Worm (Caenorhabditis elegans) whole organism, L4 larva: ENCODE results near the gene T03F7.5.

Experiments
- D1046.2 ChIP-seq: fragments of 200-800 bp; sonication (Bioruptor generic); IDR thresholded peaks from 2 replicates; pipeline ENCODE4 v1.3.6; 2022; ENCODE audit warnings: missing genetic modification characterization, missing compliant biosample characterization
- F26F4.8 ChIP-seq: fragments of 200-800 bp; sonication (Bioruptor generic); conservative IDR thresholded peaks from 2 replicates; pipeline ENCODE4 v1.3.6; 2022; ENCODE audit warnings: missing genetic modification characterization, missing compliant biosample characterization
- F49E8.2 ChIP-seq: sonication (generic microtip); optimal IDR thresholded peaks from 2 replicates; lab custom pipeline; 2016; ENCODE audit warnings: missing compliant biosample characterization, mild to moderate bottlenecking, missing genetic modification characterization, borderline replicate concordance
- T20F7.1 ChIP-seq: fragments of 200-800 bp; sonication (Bioruptor generic); optimal IDR thresholded peaks from 2 replicates; lab custom pipeline; 2018; ENCODE audit warnings: mild to moderate bottlenecking, missing genetic modification characterization, missing compliant biosample characterization
- T26A8.4 ChIP-seq: fragments of 200-800 bp; sonication (Bioruptor generic); IDR thresholded peaks from 2 replicates; pipeline ENCODE4 v1.3.6; 2022; ENCODE audit warnings: missing genetic modification characterization, missing compliant biosample characterization
- Y48G9A.11 ChIP-seq: fragments of 200-800 bp; sonication (Bioruptor generic); IDR thresholded peaks from 2 replicates; pipeline ENCODE4 v1.3.6; 2022; ENCODE audit warnings: missing genetic modification reagents, missing genetic modification characterization, missing compliant biosample characterization
- Y75B8A.6 ChIP-seq: fragments of 200-800 bp; sonication (Bioruptor generic); IDR thresholded peaks from 2 replicates; pipeline ENCODE4 v1.3.6; 2022; ENCODE audit warnings: missing genetic modification reagents, missing genetic modification characterization, missing compliant biosample characterization
- aly-2 ChIP-seq: sonication (generic microtip); optimal IDR thresholded peaks from 2 replicates; lab custom pipeline; 2018; ENCODE audit warnings: missing biosample characterization, missing genetic modification characterization
- attf-4 ChIP-seq: sonication (generic microtip); optimal IDR thresholded peaks from 3 replicates; lab custom pipeline; 2017; ENCODE audit warnings: missing biosample characterization, missing genetic modification characterization
- ceh-32 ChIP-seq: sonication (generic microtip); optimal IDR thresholded peaks from 2 replicates; lab custom pipeline; 2016; ENCODE audit warnings: mild to moderate bottlenecking, missing genetic modification characterization, missing compliant biosample characterization; ENCODE audit not compliant: poor library complexity
- ces-1 ChIP-seq: fragments of 150-350 bp; sonication (generic microtip); optimal IDR thresholded peaks from 4 replicates; lab custom pipeline; 2014; ENCODE audit warnings: missing biosample characterization, missing genetic modification reagents, missing genetic modification characterization
- daf-12 ChIP-seq: fragments of 150-350 bp; optimal IDR thresholded peaks from 2 replicates; lab custom pipeline; 2014; ENCODE audit warnings: missing biosample characterization, missing genetic modification reagents, missing genetic modification characterization
- daf-19 ChIP-seq: fragments of 200-800 bp; sonication (Bioruptor generic); conservative IDR thresholded peaks from 2 replicates; pipeline ENCODE4 v1.3.6; 2022; ENCODE audit warnings: missing genetic modification characterization, missing compliant biosample characterization
- dmd-9 ChIP-seq: fragments of 200-800 bp; sonication (Bioruptor generic); IDR thresholded peaks from 2 replicates; pipeline ENCODE4 v1.3.6; 2022; ENCODE audit warnings: missing genetic modification reagents, missing genetic modification characterization, missing compliant biosample characterization
- dpl-1 ChIP-seq: fragments of 150-350 bp; optimal IDR thresholded peaks from 2 replicates; lab custom pipeline; 2014; ENCODE audit warnings: missing biosample characterization, missing genetic modification reagents, missing genetic modification characterization
- egl-43 ChIP-seq: fragments of 200-800 bp; sonication (Bioruptor generic); IDR thresholded peaks from 2 replicates; pipeline ENCODE4 v1.3.6; 2022; ENCODE audit warnings: missing genetic modification reagents, missing genetic modification characterization, missing compliant biosample characterization
- fkh-10 ChIP-seq: fragments of 150-350 bp; optimal IDR thresholded peaks from 2 replicates; lab custom pipeline; 2014; ENCODE audit warnings: missing biosample characterization, missing genetic modification reagents, missing genetic modification characterization
- fos-1 ChIP-seq: fragments of 150-350 bp; optimal IDR thresholded peaks from 2 replicates; lab custom pipeline; 2014; ENCODE audit warnings: missing biosample characterization, missing genetic modification characterization
- lin-1 ChIP-seq: fragments of 200-800 bp; sonication (Bioruptor generic); IDR thresholded peaks from 2 replicates; pipeline ENCODE4 v1.3.6; 2022; ENCODE audit warnings: missing genetic modification reagents, missing genetic modification characterization, missing compliant biosample characterization
- lin-13 ChIP-seq: fragments of 150-350 bp; optimal IDR thresholded peaks from 2 replicates; lab custom pipeline; 2014; ENCODE audit warnings: missing biosample characterization, missing genetic modification reagents, missing genetic modification characterization
- lin-29 ChIP-seq: fragments of 200-800 bp; sonication (Bioruptor generic); IDR thresholded peaks from 2 replicates; pipeline ENCODE4 v1.3.6; 2022; ENCODE audit warnings: missing genetic modification reagents, missing genetic modification characterization, missing compliant biosample characterization
- lin-38 ChIP-seq: fragments of 200-800 bp; sonication (Bioruptor generic); IDR thresholded peaks from 2 replicates; pipeline ENCODE4 v1.3.6; 2022; ENCODE audit warnings: missing genetic modification reagents, missing genetic modification characterization, missing compliant biosample characterization
- lin-39 ChIP-seq: fragments of 150-350 bp; optimal IDR thresholded peaks from 2 replicates; lab custom pipeline; 2014; ENCODE audit warnings: missing biosample characterization, missing genetic modification reagents, missing genetic modification characterization
- lsy-2 ChIP-seq, 2 experiments: fragments of 150-350 bp in 1 of 2; sonication (generic microtip) in 1 of 2; optimal IDR thresholded peaks; 2 replicates each; lab custom pipeline; 2014 to 2017; ENCODE audit warnings: missing biosample characterization in 2 of 2, missing genetic modification characterization in 2 of 2
- madf-9 ChIP-seq: fragments of 200-800 bp; sonication (Bioruptor generic); conservative IDR thresholded peaks from 2 replicates; pipeline ENCODE4 v1.3.6; 2022; ENCODE audit warnings: missing genetic modification reagents, missing genetic modification characterization, missing compliant biosample characterization
- mdt-29 ChIP-seq: fragments of 200-800 bp; sonication (Bioruptor generic); IDR thresholded peaks from 2 replicates; pipeline ENCODE4 v1.3.6; 2022; ENCODE audit warnings: missing genetic modification reagents, missing genetic modification characterization, missing compliant biosample characterization
- mes-2 ChIP-seq: sonication (generic microtip); optimal IDR thresholded peaks from 2 replicates; lab custom pipeline; 2016; ENCODE audit warnings: missing genotype, mild to moderate bottlenecking, missing genetic modification characterization, missing compliant biosample characterization; ENCODE audit not compliant: poor library complexity, severe bottlenecking
- mxl-2 ChIP-seq: fragments of 200-800 bp; sonication (Bioruptor generic); conservative IDR thresholded peaks from 2 replicates; pipeline ENCODE4 v1.3.6; 2022; ENCODE audit warnings: missing genetic modification reagents, missing genetic modification characterization, missing compliant biosample characterization
- mxl-3 ChIP-seq: fragments of 200-800 bp; sonication (Bioruptor generic); optimal IDR thresholded peaks from 2 replicates; lab custom pipeline; 2018; ENCODE audit warnings: mild to moderate bottlenecking, missing genetic modification characterization, missing compliant biosample characterization
- nhr-102 ChIP-seq: sonication (generic microtip); optimal IDR thresholded peaks from 2 replicates; lab custom pipeline; 2016; ENCODE audit warnings: mild to moderate bottlenecking, missing genetic modification characterization, moderate library complexity, missing compliant biosample characterization
- nhr-11 ChIP-seq: fragments of 150-350 bp; optimal IDR thresholded peaks from 2 replicates; lab custom pipeline; 2014; ENCODE audit warnings: missing biosample characterization, missing genetic modification characterization
- pqm-1 ChIP-seq: sonication (generic microtip); optimal IDR thresholded peaks from 2 replicates; lab custom pipeline; 2017; ENCODE audit warnings: missing biosample characterization, missing genetic modification characterization
- set-16 ChIP-seq: fragments of 200-800 bp; sonication (Bioruptor generic); IDR thresholded peaks from 2 replicates; pipeline ENCODE4 v1.3.6; 2022; ENCODE audit warnings: missing genetic modification reagents, missing genetic modification characterization, missing compliant biosample characterization
- skn-1 ChIP-seq: fragments of 150-350 bp; optimal IDR thresholded peaks from 2 replicates; lab custom pipeline; 2014; ENCODE audit warnings: missing biosample characterization, missing genetic modification characterization
- snpc-1.2 ChIP-seq: fragments of 200-800 bp; sonication (Bioruptor generic); IDR thresholded peaks from 2 replicates; pipeline ENCODE4 v1.3.6; 2022; ENCODE audit warnings: missing genetic modification reagents, missing genetic modification characterization, missing compliant biosample characterization
- snpc-4 ChIP-seq: fragments of 150-350 bp; optimal IDR thresholded peaks from 2 replicates; lab custom pipeline; 2014; ENCODE audit warnings: missing biosample characterization, missing genetic modification characterization
- unc-130 ChIP-seq: sonication (generic microtip); optimal IDR thresholded peaks from 2 replicates; lab custom pipeline; 2016; ENCODE audit warnings: missing genetic modification reagents, missing genetic modification characterization, missing compliant biosample characterization
- unc-62 ChIP-seq, 3 experiments: fragments of 150-350 bp in 1 of 3; sonication (generic microtip); optimal IDR thresholded peaks in 2 of 3; peaks in 1 of 3; 1 replicate in 1 of 3; 2 replicates in 2 of 3; lab custom pipeline; 2014 to 2017; ENCODE audit warnings: missing biosample characterization in 3 of 3, missing genetic modification characterization in 3 of 3, missing genetic modification reagents in 3 of 3, missing genotype in 1 of 3
- vab-7 ChIP-seq: fragments of 200-800 bp; sonication (Bioruptor generic); IDR thresholded peaks from 2 replicates; pipeline ENCODE4 v1.3.6; 2022; ENCODE audit warnings: missing genetic modification reagents, missing genetic modification characterization, missing compliant biosample characterization
- zip-11 ChIP-seq: fragments of 200-800 bp; sonication (Bioruptor generic); IDR thresholded peaks from 2 replicates; pipeline ENCODE4 v1.3.6; 2022; ENCODE audit warnings: missing genetic modification characterization, missing compliant biosample characterization
- zip-2 ChIP-seq: fragments of 150-350 bp; optimal IDR thresholded peaks from 2 replicates; lab custom pipeline; 2014; ENCODE audit warnings: missing biosample characterization, missing genetic modification characterization

T03F7.5 gene

ce11 chrV:11314025-11314880, 15.7 kb upstream of the T03F7.5 start (continued):
- TF ChIP-seq mes-2 (peak; percentile 93), vab-7 (GFP tag; lab: Robert Waterston, UW) (peak; percentile 98), zip-11 (GFP tag; lab: Robert Waterston, UW) (peak; percentile 93), F49E8.2 (tag; lab: Kevin White, UChicago) (peak; percentile 74), lin-13 (GFP tag; lab: Kevin White, UChicago) (peak; percentile 87), T26A8.4 (GFP tag; lab: Robert Waterston, UW) (peak; percentile 96), pqm-1 (tag; lab: Kevin White, UChicago) (peak; percentile 60), D1046.2 (GFP tag; lab: Robert Waterston, UW) (peak; percentile 97), aly-2 (tag; lab: Kevin White, UChicago) (no peak), fkh-10 (GFP tag; lab: Kevin White, UChicago) (no peak), lin-38 (GFP tag; lab: Robert Waterston, UW) (peak; percentile 92), mdt-29 (peak; percentile 92), Y48G9A.11 (GFP tag; lab: Robert Waterston, UW) (peak; percentile 94), snpc-1.2 (GFP tag; lab: Robert Waterston, UW) (peak; percentile 96), dmd-9 (GFP tag; lab: Robert Waterston, UW) (peak; percentile 96), egl-43 (GFP tag; lab: Robert Waterston, UW) (peak; percentile 100), nhr-11 (tag; lab: Kevin White, UChicago) (peak; percentile 57), lin-29 (GFP tag; lab: Robert Waterston, UW) (peak; percentile 92), mxl-2 (GFP tag; lab: Robert Waterston, UW) (peak; percentile 94), lin-1 (GFP tag; lab: Robert Waterston, UW) (peak; percentile 98), lsy-2 (tag; optimal IDR thresholded peaks at IDR 0.05; lab: Kevin White, UChicago) (peak; percentile 39 to 78), dpl-1 (peak; percentile 56), zip-2 (tag; lab: Kevin White, UChicago) (no peak), set-16 (no peak), daf-12 (no peak), fos-1 (tag; lab: Kevin White, UChicago) (no peak), unc-130 (GFP tag; lab: Kevin White, UChicago) (peak; percentile 96), nhr-102 (tag; lab: Kevin White, UChicago) (peak; percentile 94), ceh-32 (tag; lab: Kevin White, UChicago) (peak; percentile 54), unc-62 (GFP tag; optimal IDR thresholded peaks at IDR 0.05 in 1 of 2; lab: Kevin White, UChicago) (peak in 1 of 2 experiments; percentile 84), unc-62 (tag; optimal IDR thresholded peaks at IDR 0.05; lab: Kevin White, UChicago) (peak; percentile 65), daf-19 (peak; percentile 98), snpc-4 (tag; lab: Kevin White, UChicago) (no peak), F26F4.8 (GFP tag; lab: Robert Waterston, UW) (peak; percentile 100), lin-39 (no peak), Y75B8A.6 (GFP tag; lab: Robert Waterston, UW) (peak; percentile 97), mxl-3 (peak; percentile 95), skn-1 (tag; lab: Kevin White, UChicago) (no peak), attf-4 (tag; lab: Kevin White, UChicago) (peak; percentile 77), T20F7.1 (GFP tag; lab: Kevin White, UChicago) (peak; percentile 71), ces-1 (GFP tag; lab: Kevin White, UChicago) (no peak), madf-9 (GFP tag; lab: Robert Waterston, UW) (peak; percentile 97)
